Worm (Caenorhabditis elegans) whole organism, late embryonic: ENCODE measurements around the gene msp-77.

Experiments used
- C08G9.2 ChIP-seq: sonication (generic microtip); optimal IDR thresholded peaks from 2 replicates; lab custom pipeline; 2016; ENCODE audit warnings: mild to moderate bottlenecking, missing genetic modification characterization, moderate library complexity, missing compliant biosample characterization
- F13H6.1 ChIP-seq: sonication (generic microtip); optimal IDR thresholded peaks from 2 replicates; lab custom pipeline; 2016; ENCODE audit warnings: missing genetic modification characterization, missing compliant biosample characterization
- K02D7.2 ChIP-seq: sonication (generic microtip); optimal IDR thresholded peaks from 2 replicates; lab custom pipeline; 2017; ENCODE audit warnings: mild to moderate bottlenecking, missing genetic modification characterization, missing compliant biosample characterization
- K09A11.1 ChIP-seq: sonication (generic microtip); optimal IDR thresholded peaks from 2 replicates; lab custom pipeline; 2017; ENCODE audit warnings: antibody characterized with exemption, mild to moderate bottlenecking, missing genetic modification characterization, missing compliant biosample characterization; ENCODE audit not compliant: insufficient read depth
- ahr-1 ChIP-seq: sonication (generic microtip); optimal IDR thresholded peaks from 2 replicates; lab custom pipeline; 2016; ENCODE audit warnings: missing genetic modification characterization, missing compliant biosample characterization
- ama-1 ChIP-seq: fragments of 150-350 bp; optimal IDR thresholded peaks from 2 replicates; lab custom pipeline; 2014
- ceh-18 ChIP-seq: sonication (generic microtip); optimal IDR thresholded peaks from 2 replicates; lab custom pipeline; 2016; ENCODE audit warnings: missing genetic modification characterization, missing compliant biosample characterization
- ceh-24 ChIP-seq: sonication (generic microtip); optimal IDR thresholded peaks from 2 replicates; lab custom pipeline; 2016; ENCODE audit warnings: mild to moderate bottlenecking, missing genetic modification characterization, missing compliant biosample characterization
- ceh-30 ChIP-seq: fragments of 150-350 bp; optimal IDR thresholded peaks from 2 replicates; lab custom pipeline; 2014; ENCODE audit warnings: missing biosample characterization, missing genetic modification characterization
- ceh-31 ChIP-seq: sonication (generic microtip); optimal IDR thresholded peaks from 2 replicates; lab custom pipeline; 2016; ENCODE audit warnings: missing genetic modification characterization, missing compliant biosample characterization
- ceh-34 ChIP-seq: sonication (generic microtip); optimal IDR thresholded peaks from 2 replicates; lab custom pipeline; 2016; ENCODE audit warnings: mild to moderate bottlenecking, missing genetic modification characterization, missing compliant biosample characterization
- ceh-45 ChIP-seq: fragments of 200-800 bp; sonication (Bioruptor generic); IDR thresholded peaks from 2 replicates; pipeline ENCODE4 v1.3.6; 2022; ENCODE audit warnings: missing genetic modification reagents, missing genetic modification characterization, missing compliant biosample characterization
- ceh-6 ChIP-seq: fragments of 200-800 bp; sonication (Bioruptor generic); optimal IDR thresholded peaks from 2 replicates; lab custom pipeline; 2018; ENCODE audit warnings: mild to moderate bottlenecking, missing genetic modification characterization, missing compliant biosample characterization
- ceh-9 ChIP-seq: sonication (generic microtip); optimal IDR thresholded peaks from 2 replicates; lab custom pipeline; 2016; ENCODE audit warnings: mild to moderate bottlenecking, missing genetic modification characterization, inconsistent platforms, missing compliant biosample characterization
- che-1 ChIP-seq: sonication (generic microtip); optimal IDR thresholded peaks from 2 replicates; lab custom pipeline; 2016; ENCODE audit warnings: mild to moderate bottlenecking, missing genetic modification characterization, missing compliant biosample characterization
- dmd-4 ChIP-seq: sonication (generic microtip); optimal IDR thresholded peaks from 2 replicates; lab custom pipeline; 2016; ENCODE audit warnings: borderline replicate concordance, missing genetic modification characterization, missing compliant biosample characterization
- dve-1 ChIP-seq: sonication (generic microtip); optimal IDR thresholded peaks from 2 replicates; lab custom pipeline; 2017; ENCODE audit warnings: antibody characterized with exemption, mild to moderate bottlenecking, missing genetic modification characterization, missing compliant biosample characterization
- elt-2 ChIP-seq: sonication (generic microtip); optimal IDR thresholded peaks from 2 replicates; lab custom pipeline; 2016; ENCODE audit warnings: missing genetic modification reagents, missing genetic modification characterization, missing compliant biosample characterization
- elt-4 ChIP-seq: sonication (generic microtip); optimal IDR thresholded peaks from 2 replicates; lab custom pipeline; 2016; ENCODE audit warnings: missing genetic modification characterization, missing compliant biosample characterization
- eyg-1 ChIP-seq: sonication (generic microtip); optimal IDR thresholded peaks from 2 replicates; lab custom pipeline; 2016; ENCODE audit warnings: missing genotype, missing genetic modification characterization, missing compliant biosample characterization
- fax-1 ChIP-seq: sonication (generic microtip); optimal IDR thresholded peaks from 2 replicates; lab custom pipeline; 2016; ENCODE audit warnings: missing genotype, missing genetic modification characterization, missing compliant biosample characterization
- fkh-10 ChIP-seq: fragments of 150-350 bp; optimal IDR thresholded peaks from 2 replicates; lab custom pipeline; 2014; ENCODE audit warnings: missing biosample characterization, missing genetic modification reagents, missing genetic modification characterization
- gmeb-2 ChIP-seq: sonication (generic microtip); optimal IDR thresholded peaks from 2 replicates; lab custom pipeline; 2016; ENCODE audit warnings: missing genetic modification characterization, inconsistent platforms, missing compliant biosample characterization
- hlh-13 ChIP-seq: fragments of 200-800 bp; sonication (Bioruptor generic); optimal IDR thresholded peaks from 2 replicates; lab custom pipeline; 2018; ENCODE audit warnings: mild to moderate bottlenecking, missing genetic modification characterization, missing compliant biosample characterization
- hlh-30 ChIP-seq: sonication (generic microtip); optimal IDR thresholded peaks from 2 replicates; lab custom pipeline; 2017; ENCODE audit warnings: antibody characterized with exemption, missing genetic modification characterization, missing compliant biosample characterization; ENCODE audit not compliant: insufficient read depth
- hlh-6 ChIP-seq: sonication (generic microtip); optimal IDR thresholded peaks from 2 replicates; lab custom pipeline; 2016; ENCODE audit warnings: missing genotype, missing genetic modification characterization, missing compliant biosample characterization
- lim-6 ChIP-seq: sonication (generic microtip); optimal IDR thresholded peaks from 2 replicates; lab custom pipeline; 2016; ENCODE audit warnings: missing genetic modification characterization, missing compliant biosample characterization
- mec-3 ChIP-seq: sonication (generic microtip); optimal IDR thresholded peaks from 2 replicates; lab custom pipeline; 2016; ENCODE audit warnings: borderline replicate concordance, missing genetic modification characterization, missing compliant biosample characterization
- nfya-1 ChIP-seq: sonication (generic microtip); optimal IDR thresholded peaks from 2 replicates; lab custom pipeline; 2017; ENCODE audit warnings: missing genetic modification characterization, mild to moderate bottlenecking, missing compliant biosample characterization, antibody characterized with exemption, moderate library complexity
- nhr-11 ChIP-seq: fragments of 150-350 bp; optimal IDR thresholded peaks from 2 replicates; lab custom pipeline; 2014; ENCODE audit warnings: missing biosample characterization, missing genetic modification characterization
- odd-2 ChIP-seq: sonication (generic microtip); optimal IDR thresholded peaks from 2 replicates; lab custom pipeline; 2017; ENCODE audit warnings: antibody characterized with exemption, mild to moderate bottlenecking, missing genetic modification characterization, missing compliant biosample characterization
- pag-3 ChIP-seq: sonication (generic microtip); optimal IDR thresholded peaks from 2 replicates; lab custom pipeline; 2016; ENCODE audit warnings: missing compliant biosample characterization, missing genetic modification characterization, borderline replicate concordance
- pat-9 ChIP-seq: fragments of 200-800 bp; sonication (Bioruptor generic); optimal IDR thresholded peaks from 2 replicates; lab custom pipeline; 2018; ENCODE audit warnings: mild to moderate bottlenecking, missing genetic modification characterization, moderate library complexity, missing compliant biosample characterization
- pha-2 ChIP-seq: sonication (generic microtip); optimal IDR thresholded peaks from 2 replicates; lab custom pipeline; 2017; ENCODE audit warnings: mild to moderate bottlenecking, missing genetic modification characterization, missing compliant biosample characterization
- pha-4 ChIP-seq: fragments of 150-350 bp; optimal IDR thresholded peaks from 2 replicates; lab custom pipeline; 2018; ENCODE audit warnings: missing biosample characterization, missing genetic modification reagents, missing genetic modification characterization
- pqm-1 ChIP-seq: sonication (generic microtip); optimal IDR thresholded peaks from 2 replicates; lab custom pipeline; 2016; ENCODE audit warnings: missing genetic modification characterization, missing compliant biosample characterization
- ref-2 ChIP-seq: sonication (generic microtip); optimal IDR thresholded peaks from 2 replicates; lab custom pipeline; 2016; ENCODE audit warnings: missing genetic modification characterization, missing compliant biosample characterization
- sdc-2 ChIP-seq: sonication (generic microtip); optimal IDR thresholded peaks from 2 replicates; lab custom pipeline; 2016; ENCODE audit warnings: missing genotype, missing genetic modification characterization, missing compliant biosample characterization
- sox-2 ChIP-seq: fragments of 200-800 bp; sonication (Bioruptor generic); IDR thresholded peaks from 2 replicates; pipeline ENCODE4 v1.3.6; 2022; ENCODE audit warnings: missing genetic modification reagents, missing genetic modification characterization, missing compliant biosample characterization
- sox-4 ChIP-seq: sonication (generic microtip); optimal IDR thresholded peaks from 2 replicates; lab custom pipeline; 2017; ENCODE audit warnings: mild to moderate bottlenecking, missing genetic modification characterization, inconsistent platforms, missing compliant biosample characterization
- syd-9 ChIP-seq: sonication (generic microtip); optimal IDR thresholded peaks from 2 replicates; lab custom pipeline; 2016; ENCODE audit warnings: mild to moderate bottlenecking, missing genetic modification characterization, moderate library complexity, missing compliant biosample characterization
- tbx-2 ChIP-seq: sonication (generic microtip); optimal IDR thresholded peaks from 2 replicates; lab custom pipeline; 2016; ENCODE audit warnings: missing genetic modification characterization, missing compliant biosample characterization
- tbx-7 ChIP-seq: sonication (generic microtip); optimal IDR thresholded peaks from 2 replicates; lab custom pipeline; 2016; ENCODE audit warnings: missing genotype, missing genetic modification characterization, missing compliant biosample characterization
- unc-42 ChIP-seq: sonication (generic microtip); optimal IDR thresholded peaks from 2 replicates; lab custom pipeline; 2016; ENCODE audit warnings: missing genotype, missing genetic modification characterization, missing compliant biosample characterization
- unc-55 ChIP-seq: sonication (generic microtip); optimal IDR thresholded peaks from 2 replicates; lab custom pipeline; 2017; ENCODE audit warnings: missing biosample characterization, missing genetic modification reagents, missing genetic modification characterization
- unc-86 ChIP-seq: sonication (generic microtip); optimal IDR thresholded peaks from 2 replicates; lab custom pipeline; 2016; ENCODE audit warnings: missing genetic modification characterization, missing compliant biosample characterization
- ztf-16 ChIP-seq: sonication (generic microtip); optimal IDR thresholded peaks from 2 replicates; lab custom pipeline; 2017; ENCODE audit warnings: missing genetic modification characterization, missing compliant biosample characterization

Gene msp-77

ce11 chrIV:9875646-9876045 is 18.8 kb upstream of the msp-77 start:
- no peak for TF ChIP-seq sox-2 (GFP tag; lab: Robert Waterston, UW)
- TF ChIP-seq ceh-6, result no peak
- no peak for TF ChIP-seq nhr-11 (tag; lab: Kevin White, UChicago)
- TF ChIP-seq tbx-2 (tag; lab: Kevin White, UChicago), result no peak
- TF ChIP-seq ceh-18 (tag; lab: Kevin White, UChicago), result no peak
- TF ChIP-seq hlh-30 (tag; lab: Kevin White, UChicago), result no peak
- no peak for TF ChIP-seq fax-1 (tag; lab: Kevin White, UChicago)
- no peak for TF ChIP-seq ama-1 (lab: Kevin White, UChicago)
- no peak for TF ChIP-seq nfya-1 (tag; lab: Kevin White, UChicago)
- TF ChIP-seq tbx-7 (tag; lab: Kevin White, UChicago), result no peak
- no peak for TF ChIP-seq C08G9.2 (tag; lab: Kevin White, UChicago)
- TF ChIP-seq pag-3, result no peak
- no peak for TF ChIP-seq F13H6.1 (tag; lab: Kevin White, UChicago)

DNA sequence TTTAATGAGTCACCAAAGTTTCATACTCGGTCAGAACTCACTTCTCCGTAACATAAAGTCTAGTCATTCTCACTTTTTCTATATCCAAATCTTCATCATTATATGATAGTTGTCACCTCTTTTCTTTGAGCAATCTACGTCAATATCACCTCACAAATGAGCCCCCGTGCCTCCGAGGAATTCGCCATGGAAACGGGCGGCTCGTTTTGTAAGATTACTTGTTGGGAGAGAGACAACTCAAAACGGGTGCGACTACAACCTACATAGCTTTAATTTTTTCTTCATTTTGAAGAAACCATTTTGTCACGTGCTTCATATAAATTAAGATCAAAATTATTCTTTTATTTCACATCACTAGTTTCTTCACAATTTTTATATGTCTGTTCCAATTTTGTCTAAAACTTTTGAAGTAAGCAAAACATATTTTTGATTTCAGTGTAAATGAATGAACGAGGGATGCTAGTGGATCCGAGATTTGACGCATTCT is 15.5 kb upstream of the msp-77 start, which contains the start of gene nhr-4:
TSS of gene nhr-4 (plus strand) at position 437 of the 487 bp plus-strand sequence.
- TF ChIP-seq elt-4 (no peak), pha-2 (no peak), pag-3 (no peak), sox-2 (GFP tag; lab: Robert Waterston, UW) (no peak), ahr-1 (no peak), tbx-7 (tag; lab: Kevin White, UChicago) (no peak), eyg-1 (tag; lab: Kevin White, UChicago) (no peak), ceh-45 (GFP tag; lab: Robert Waterston, UW) (no peak), pha-4 (no peak), ceh-30 (tag; lab: Kevin White, UChicago) (no peak), elt-2 (no peak), ztf-16 (no peak), ceh-18 (tag; lab: Kevin White, UChicago) (no peak), hlh-13 (no peak)
- TF ChIP-seq, all 69 proteins: peak for 0

DNA sequence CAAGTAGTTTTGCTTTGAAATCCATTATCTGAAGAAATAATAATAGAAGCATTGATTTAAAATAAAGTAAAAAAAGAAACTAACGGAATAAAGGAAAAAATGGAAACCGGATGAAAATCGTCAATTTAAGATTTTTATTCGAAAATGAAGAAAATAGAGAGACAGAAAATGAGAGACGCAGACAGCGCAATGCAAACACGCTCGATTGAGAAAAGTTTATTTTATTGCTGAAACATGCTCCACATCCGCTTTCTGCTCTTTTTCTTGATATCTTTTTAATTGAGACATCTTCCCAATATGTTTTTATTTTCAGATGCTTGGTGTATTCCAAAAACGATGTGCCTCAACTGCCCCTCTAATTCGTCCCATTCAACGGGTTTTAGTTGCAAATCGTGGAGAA is 10.2 kb upstream of the msp-77 start, which contains the start of the genes prp-18 and mccc-1:
TSS of gene prp-18 (minus strand) at position 127 of the 400 bp plus-strand sequence.
TSS of gene mccc-1 (plus strand) at position 314 of the 400 bp plus-strand sequence.
- TF ChIP-seq dmd-4 (tag; lab: Kevin White, UChicago), result no peak
- TF ChIP-seq elt-4, result no peak
- peak; percentile 44 for TF ChIP-seq ceh-31 (tag; lab: Kevin White, UChicago)
- TF ChIP-seq ceh-34 (tag; lab: Kevin White, UChicago), result no peak
- TF ChIP-seq pqm-1, result no peak
- TF ChIP-seq pat-9 (tag; lab: Kevin White, UChicago), result no peak
- TF ChIP-seq F13H6.1 (tag; lab: Kevin White, UChicago), result no peak
- no peak for TF ChIP-seq sox-4
- TF ChIP-seq ahr-1, result no peak
- TF ChIP-seq fkh-10 (GFP tag; lab: Kevin White, UChicago), result no peak
- TF ChIP-seq fax-1 (tag; lab: Kevin White, UChicago), result no peak
- TF ChIP-seq pha-4, result no peak
- no peak for TF ChIP-seq gmeb-2
- TF ChIP-seq odd-2 (tag; lab: Kevin White, UChicago), result no peak
- no peak for TF ChIP-seq sdc-2
- peak; percentile 28 for TF ChIP-seq unc-55 (GFP tag; lab: Kevin White, UChicago)
- TF ChIP-seq tbx-2 (tag; lab: Kevin White, UChicago), result no peak
- no peak for TF ChIP-seq ceh-9
- TF ChIP-seq unc-42 (tag; lab: Kevin White, UChicago), result peak; percentile 86
- peak; percentile 2 for TF ChIP-seq dve-1 (tag; lab: Kevin White, UChicago)
- no peak for TF ChIP-seq lim-6 (tag; lab: Kevin White, UChicago)
- no peak for TF ChIP-seq ceh-24 (tag; lab: Kevin White, UChicago)
- TF ChIP-seq nfya-1 (tag; lab: Kevin White, UChicago), result peak; percentile 16
- no peak for TF ChIP-seq pag-3
- no peak for TF ChIP-seq che-1 (tag; lab: Kevin White, UChicago)
- no peak for TF ChIP-seq ceh-18 (tag; lab: Kevin White, UChicago)
- TF ChIP-seq K02D7.2 (tag; lab: Kevin White, UChicago), result no peak
- TF ChIP-seq ztf-16, result no peak
- no peak for TF ChIP-seq K09A11.1 (tag; lab: Kevin White, UChicago)
- TF ChIP-seq ref-2 (tag; lab: Kevin White, UChicago), result no peak
- no peak for TF ChIP-seq mec-3 (tag; lab: Kevin White, UChicago)
- no peak for TF ChIP-seq unc-86 (tag; lab: Kevin White, UChicago)
- TF ChIP-seq syd-9 (tag; lab: Kevin White, UChicago), result no peak
- TF ChIP-seq hlh-6, result no peak
- no peak for TF ChIP-seq hlh-30 (tag; lab: Kevin White, UChicago)
- TF ChIP-seq, all 69 proteins: peak for 5
